Fruit fly (Drosophila melanogaster) Kc167 (cell line): ENCODE results near the gene Oscillin.

Experiments
- Sin3A ChIP-seq: fragments of >200 bp; optimal IDR thresholded peaks from 2 replicates; lab custom pipeline; 2018; ENCODE audit warnings: missing external identifiers
- insv ChIP-seq: fragments of >200 bp; optimal IDR thresholded peaks from 3 replicates; lab custom pipeline; 2018; ENCODE audit warnings: missing external identifiers
- psq ChIP-seq: fragments of >200 bp; optimal IDR thresholded peaks from 2 replicates; lab custom pipeline; 2017; ENCODE audit warnings: missing external identifiers
- ttk ChIP-seq: sonication (Bioruptor generic); optimal IDR thresholded peaks from 2 replicates; lab custom pipeline; 2017; ENCODE audit warnings: missing external identifiers

dm6 chr2L:5569503-5569902 lies 22.6 kb downstream of the Oscillin start:
- TF ChIP-seq ttk (lab: Kevin White, UChicago) (no peak), Sin3A (lab: Kevin White, UChicago) (no peak), psq (lab: Kevin White, UChicago) (no peak), insv (lab: Kevin White, UChicago) (no peak)
